Worm (Caenorhabditis elegans): ENCODE data around the gene nspe-3.
A peak's percentile ranks its signal among the peaks of the same experiment; 100 is the strongest.

nspe-3 gene

ce11 chrII:12658409-12658808, 40.7 kb downstream of the nspe-3 start:
- TF ChIP-seq rnt-1 (tag; optimal IDR thresholded peaks at IDR 0.05) (peak; percentile 40), snpc-4 (tag; optimal IDR thresholded peaks at IDR 0.05) (peak; percentile 6), grh-1 (GFP tag; IDR thresholded peaks at IDR 0.05) (no peak), C34B4.2 (tag; optimal IDR thresholded peaks at IDR 0.05) (no peak), nhr-85 (tag) (no peak), ceh-90 (tag; optimal IDR thresholded peaks at IDR 0.05) (no peak), nhr-11 (tag; optimal IDR thresholded peaks at IDR 0.05) (no peak), nhr-71 (tag; optimal IDR thresholded peaks at IDR 0.05) (no peak), hpl-2 (GFP tag; optimal IDR thresholded peaks at IDR 0.05) (no peak), sup-37 (GFP tag; optimal IDR thresholded peaks at IDR 0.05) (no peak), ama-1 (optimal IDR thresholded peaks at IDR 0.05) (no peak), lin-15B (tag; optimal IDR thresholded peaks at IDR 0.05) (no peak), tlp-1 (tag; optimal IDR thresholded peaks at IDR 0.05) (no peak), fkh-4 (tag; optimal IDR thresholded peaks at IDR 0.05; ENCODE audit: borderline replicate concordance) (no peak), mab-9 (GFP tag; IDR thresholded peaks at IDR 0.05) (no peak), fos-1 (tag; optimal IDR thresholded peaks at IDR 0.05) (no peak), mdl-1 (tag; optimal IDR thresholded peaks at IDR 0.05) (peak in 1 of 2 experiments; percentile 23), zag-1 (tag; optimal IDR thresholded peaks at IDR 0.05) (no peak), mef-2 (tag; optimal IDR thresholded peaks at IDR 0.05) (no peak), alr-1 (tag; optimal IDR thresholded peaks at IDR 0.05; ENCODE audit: borderline replicate concordance) (no peak), nhr-47 (tag; optimal IDR thresholded peaks at IDR 0.05) (no peak), lin-14 (GFP tag; optimal IDR thresholded peaks at IDR 0.05) (peak; percentile 36), vab-15 (tag; optimal IDR thresholded peaks at IDR 0.05) (no peak), efl-3 (GFP tag; optimal IDR thresholded peaks at IDR 0.05) (no peak), lsy-2 (tag; optimal IDR thresholded peaks at IDR 0.05) (peak in 1 of 2 experiments; percentile 22), unc-86 (tag; optimal IDR thresholded peaks at IDR 0.05) (no peak), nhr-12 (tag; optimal IDR thresholded peaks at IDR 0.05) (no peak), irx-1 (tag; optimal IDR thresholded peaks at IDR 0.05) (no peak)

ce11 chrII:12659676-12660371, 42.1 kb downstream of the nspe-3 start:
- TF ChIP-seq swsn-7 (tag; optimal IDR thresholded peaks at IDR 0.05): peak; percentile 24
- peak; percentile 16 for TF ChIP-seq fkh-8 (tag; optimal IDR thresholded peaks at IDR 0.05)
- TF ChIP-seq alr-1 (tag; optimal IDR thresholded peaks at IDR 0.05; ENCODE audit: borderline replicate concordance): no peak
- peak; percentile 2 for TF ChIP-seq nhr-20 (tag; optimal IDR thresholded peaks at IDR 0.05)
- no peak for TF ChIP-seq lir-3 (tag; optimal IDR thresholded peaks at IDR 0.05; ENCODE audit: poor library complexity)
- TF ChIP-seq vab-15 (tag; optimal IDR thresholded peaks at IDR 0.05): no peak
- TF ChIP-seq ceh-63 (GFP tag; optimal IDR thresholded peaks at IDR 0.05): no peak
- TF ChIP-seq C34B4.2 (tag; optimal IDR thresholded peaks at IDR 0.05): no peak
- TF ChIP-seq nhr-28 (tag; optimal IDR thresholded peaks at IDR 0.05): no peak
- no peak for TF ChIP-seq nhr-90 (tag; optimal IDR thresholded peaks at IDR 0.05; ENCODE audit: poor library complexity)
- no peak for TF ChIP-seq egl-27 (tag; optimal IDR thresholded peaks at IDR 0.05)
- TF ChIP-seq C04F5.9 (tag; optimal IDR thresholded peaks at IDR 0.05): no peak
- TF ChIP-seq mab-9 (GFP tag; IDR thresholded peaks at IDR 0.05): no peak
- no peak for TF ChIP-seq aly-2 (tag; optimal IDR thresholded peaks at IDR 0.05)
- peak; percentile 76 for TF ChIP-seq nhr-71 (tag; optimal IDR thresholded peaks at IDR 0.05)
- no peak for TF ChIP-seq blmp-1 (tag; optimal IDR thresholded peaks at IDR 0.05)
- TF ChIP-seq lin-15B (tag; optimal IDR thresholded peaks at IDR 0.05): no peak
- TF ChIP-seq mdl-1 (tag; optimal IDR thresholded peaks at IDR 0.05): peak in 1 of 2 experiments; percentile 1
- TF ChIP-seq lin-39 (tag; optimal IDR thresholded peaks at IDR 0.05): no peak
- peak; percentile 58 for TF ChIP-seq fkh-4 (tag; optimal IDR thresholded peaks at IDR 0.05; ENCODE audit: borderline replicate concordance)
- no peak for TF ChIP-seq Y116A8C.19 (tag; optimal IDR thresholded peaks at IDR 0.05; ENCODE audit: borderline replicate concordance)
- peak; percentile 22 for TF ChIP-seq irx-1 (tag; optimal IDR thresholded peaks at IDR 0.05)
- TF ChIP-seq ztf-11 (tag; optimal IDR thresholded peaks at IDR 0.05): no peak
- no peak for TF ChIP-seq nhr-76 (tag; optimal IDR thresholded peaks at IDR 0.05)
- TF ChIP-seq ceh-82 (tag; optimal IDR thresholded peaks at IDR 0.05): no peak
- no peak for TF ChIP-seq mef-2 (tag; optimal IDR thresholded peaks at IDR 0.05)
- TF ChIP-seq pqm-1 (tag; optimal IDR thresholded peaks at IDR 0.05): no peak
- peak; percentile 12 to 38 for TF ChIP-seq efl-1 (optimal IDR thresholded peaks at IDR 0.05)
- peak in 1 of 2 experiments; percentile 22 for TF ChIP-seq efl-1 (GFP tag; optimal IDR thresholded peaks at IDR 0.05 in 1 of 2)
- TF ChIP-seq ces-1 (GFP tag; optimal IDR thresholded peaks at IDR 0.05): no peak
- TF ChIP-seq mep-1 (tag; optimal IDR thresholded peaks at IDR 0.05): peak; percentile 18
- TF ChIP-seq unc-86 (tag; optimal IDR thresholded peaks at IDR 0.05): no peak
- peak in 2 of 3 experiments; percentile 13 to 29 for TF ChIP-seq dpl-1 (GFP tag; optimal IDR thresholded peaks at IDR 0.05)
